Worm (Caenorhabditis elegans): ENCODE measurements around the gene F19H6.4.

The F19H6.4 gene

DNA sequence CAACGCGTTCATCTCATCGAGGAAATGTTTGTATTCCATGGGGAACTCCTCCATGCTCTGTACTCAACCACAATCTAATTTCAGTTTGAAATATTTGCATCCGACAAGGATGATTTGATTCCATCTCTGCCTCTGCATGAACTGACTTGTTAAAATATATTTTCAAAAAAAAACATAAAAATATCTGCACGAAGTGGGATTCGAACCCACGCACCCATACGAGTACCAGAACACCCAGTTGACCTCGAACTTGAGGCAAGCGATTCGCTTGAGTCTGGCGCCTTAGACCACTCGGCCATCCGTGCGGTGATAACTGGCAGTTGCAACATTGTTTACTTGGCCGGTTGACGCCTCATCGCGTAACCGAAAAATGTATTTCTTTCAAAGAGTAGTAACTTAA is 17.7 kb upstream of the F19H6.4 start (continued):
- TF ChIP-seq egl-27 (tag; optimal IDR thresholded peaks at IDR 0.05), result peak; percentile 19
- no peak for TF ChIP-seq ztf-4 (tag; optimal IDR thresholded peaks at IDR 0.05)
- TF ChIP-seq nhr-10 (tag; optimal IDR thresholded peaks at IDR 0.05), result no peak
- no peak for TF ChIP-seq Y55F3AM.14 (GFP tag; optimal IDR thresholded peaks at IDR 0.05)
- peak; percentile 34 for TF ChIP-seq sma-3 (GFP tag; optimal IDR thresholded peaks at IDR 0.05)
- TF ChIP-seq ztf-11 (tag; optimal IDR thresholded peaks at IDR 0.05), result no peak
- no peak for TF ChIP-seq nhr-77 (tag; optimal IDR thresholded peaks at IDR 0.05)
- TF ChIP-seq C34F6.9 (tag; optimal IDR thresholded peaks at IDR 0.05), result peak; percentile 13
- peak; percentile 21 for TF ChIP-seq fos-1 (tag; optimal IDR thresholded peaks at IDR 0.05)
- TF ChIP-seq gmeb-1 (tag; optimal IDR thresholded peaks at IDR 0.05), result no peak
- no peak for TF ChIP-seq mdl-1 (tag; optimal IDR thresholded peaks at IDR 0.05)
- TF ChIP-seq unc-55 (GFP tag; optimal IDR thresholded peaks at IDR 0.05), result no peak
- TF ChIP-seq mab-5 (tag; optimal IDR thresholded peaks at IDR 0.05), result no peak
- peak; percentile 35 for TF ChIP-seq crh-2 (tag; optimal IDR thresholded peaks at IDR 0.05)
- no peak for TF ChIP-seq blmp-1 (tag; optimal IDR thresholded peaks at IDR 0.05; ENCODE audit: insufficient read depth)
- TF ChIP-seq unc-62 (GFP tag; optimal IDR thresholded peaks at IDR 0.05), result no peak

DNA sequence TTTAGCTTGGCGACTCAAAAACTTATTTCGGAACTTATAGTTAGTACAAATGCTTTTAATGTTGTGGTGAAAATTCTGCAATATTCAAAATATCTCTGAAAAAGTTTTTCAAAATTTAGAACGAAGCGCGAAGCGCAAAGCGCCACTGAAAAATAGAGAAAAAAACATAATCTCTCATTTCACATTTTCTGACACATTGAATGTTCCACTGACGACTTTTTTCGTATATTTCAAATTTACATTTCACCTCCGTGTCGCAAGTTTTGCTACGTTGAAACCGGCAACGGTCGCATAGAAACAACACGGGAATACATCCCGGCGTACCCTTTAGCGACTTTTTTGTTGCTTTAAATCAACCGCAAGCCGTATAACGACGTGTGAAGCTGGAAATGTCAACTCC is 17.2 kb upstream of the F19H6.4 start, which contains the start of gene F42F12.14:
TSS of gene F42F12.14 (plus strand) at position 301 of the 400 bp plus-strand sequence.
- TF ChIP-seq ceh-82 (tag; optimal IDR thresholded peaks at IDR 0.05), result no peak
- TF ChIP-seq elt-1 (tag; optimal IDR thresholded peaks at IDR 0.05), result no peak
- no peak for TF ChIP-seq unc-55 (GFP tag; optimal IDR thresholded peaks at IDR 0.05)
- no peak for TF ChIP-seq lsy-2 (tag; optimal IDR thresholded peaks at IDR 0.05)
- TF ChIP-seq egl-27 (tag; optimal IDR thresholded peaks at IDR 0.05), result no peak
- TF ChIP-seq sma-3 (GFP tag; optimal IDR thresholded peaks at IDR 0.05), result no peak
- TF ChIP-seq dmd-4 (tag; optimal IDR thresholded peaks at IDR 0.05), result no peak
- no peak for TF ChIP-seq nhr-12 (tag; optimal IDR thresholded peaks at IDR 0.05)
- no peak for TF ChIP-seq blmp-1 (tag; optimal IDR thresholded peaks at IDR 0.05; ENCODE audit: insufficient read depth)
- no peak for TF ChIP-seq snpc-4 (tag; optimal IDR thresholded peaks at IDR 0.05)
- TF ChIP-seq nhr-77 (tag; optimal IDR thresholded peaks at IDR 0.05), result no peak
- no peak for TF ChIP-seq nhr-25 (tag; optimal IDR thresholded peaks at IDR 0.05)
- no peak for TF ChIP-seq elt-3 (tag; optimal IDR thresholded peaks at IDR 0.05)
- TF ChIP-seq ztf-4 (tag; optimal IDR thresholded peaks at IDR 0.05), result no peak
- TF ChIP-seq C34F6.9 (tag; optimal IDR thresholded peaks at IDR 0.05), result no peak
- TF ChIP-seq ama-1 (optimal IDR thresholded peaks at IDR 0.05), result no peak
- no peak for TF ChIP-seq skn-1 (tag; optimal IDR thresholded peaks at IDR 0.05)
- no peak for TF ChIP-seq zag-1 (tag; optimal IDR thresholded peaks at IDR 0.05)
- TF ChIP-seq nhr-23 (tag; optimal IDR thresholded peaks at IDR 0.05), result no peak

ce11 chrX:12350207-12350606 is 15.3 kb upstream of the F19H6.4 start, which contains the start of gene F42F12.3:
F42F12.3 (plus strand) TSS chrX:12350578.
- TF ChIP-seq F13H6.1 (tag; optimal IDR thresholded peaks at IDR 0.05), result no peak
- peak; percentile 3 for TF ChIP-seq fos-1 (tag; optimal IDR thresholded peaks at IDR 0.05)
- TF ChIP-seq lin-39 (tag; optimal IDR thresholded peaks at IDR 0.05), result no peak
- TF ChIP-seq sma-3 (GFP tag; optimal IDR thresholded peaks at IDR 0.05), result no peak
- TF ChIP-seq nhr-21 (tag; optimal IDR thresholded peaks at IDR 0.05), result no peak

DNA sequence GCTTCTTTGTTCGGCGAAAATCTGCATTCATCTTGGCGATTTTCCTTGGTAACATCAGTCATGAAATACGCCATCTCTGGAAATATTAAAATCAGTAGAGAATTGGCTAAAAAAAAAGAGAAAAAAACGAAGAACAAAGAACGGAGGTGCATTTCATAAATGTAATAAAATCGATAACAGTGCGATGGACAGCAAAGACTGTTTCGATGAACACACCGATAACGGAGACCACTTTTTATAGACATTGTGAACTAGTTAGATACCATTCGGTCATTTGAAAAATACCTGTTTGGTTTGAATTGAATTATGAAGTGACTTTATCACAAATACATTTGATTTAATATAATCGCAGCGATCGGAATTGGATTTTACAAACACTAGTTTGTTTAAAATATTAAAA is 12.6 kb upstream of the F19H6.4 start, which contains the start of gene F42F12.4:
TSS of gene F42F12.4 (minus strand) at position 76 of the 400 bp plus-strand sequence.
- TF ChIP-seq ztf-1 (GFP tag; conservative IDR thresholded peaks at IDR 0.05) (no peak), fos-1 (tag; optimal IDR thresholded peaks at IDR 0.05) (peak; percentile 11)

DNA sequence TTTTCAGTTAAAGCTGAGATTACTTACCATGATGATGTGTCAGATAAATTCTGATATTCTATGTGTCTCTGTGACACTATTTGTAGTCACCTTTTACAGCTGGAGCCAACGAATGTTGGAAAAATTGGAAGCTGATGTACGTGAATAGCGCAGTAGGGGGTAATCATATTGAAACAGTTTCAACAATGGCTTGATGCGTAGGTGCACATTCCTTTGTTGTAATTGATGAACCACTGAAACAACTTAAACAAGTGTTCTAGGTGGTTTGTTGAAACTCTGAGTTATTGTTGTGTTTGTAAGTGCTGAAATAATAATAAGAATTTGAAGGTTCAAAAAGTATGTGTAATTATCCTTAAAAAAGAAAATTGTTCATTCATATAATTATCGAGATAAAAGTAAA is 8.9 kb upstream of the F19H6.4 start, which contains the start of gene nspc-12:
TSS of gene nspc-12 (minus strand) at position 101 of the 400 bp plus-strand sequence.
- TF ChIP-seq nhr-21 (tag; optimal IDR thresholded peaks at IDR 0.05) (no peak), nhr-237 (tag; optimal IDR thresholded peaks at IDR 0.05) (no peak), R02D3.7 (tag; optimal IDR thresholded peaks at IDR 0.05) (no peak), Y55F3AM.14 (GFP tag; optimal IDR thresholded peaks at IDR 0.05) (no peak), mbf-1 (tag; optimal IDR thresholded peaks at IDR 0.05) (no peak), unc-39 (tag; optimal IDR thresholded peaks at IDR 0.05) (no peak), ztf-1 (GFP tag; conservative IDR thresholded peaks at IDR 0.05) (no peak), ZK546.5 (tag; optimal IDR thresholded peaks at IDR 0.05) (no peak), alr-1 (tag; optimal IDR thresholded peaks at IDR 0.05) (no peak), gmeb-1 (tag; optimal IDR thresholded peaks at IDR 0.05) (no peak)
